Fruit fly (Drosophila melanogaster) S2 (cell line): Measurements from ENCODE around the gene Herp.

ENCODE experiments used
- CG8478 ChIP-seq: fragments of >200 bp; optimal IDR thresholded peaks from 2 replicates; lab custom pipeline; 2018
- CTCF ChIP-seq, 2 experiments: fragments of >200 bp; optimal IDR thresholded peaks; 2 replicates each; lab custom pipeline; 2018

dm6 chr2L:7746975-7747374 is 52.9 kb downstream of the Herp start, which contains the start of gene ATPsynGL:
- no peak for TF ChIP-seq CG8478 (lab: Kevin White, UChicago)
- TF ChIP-seq CTCF (optimal IDR thresholded peaks at IDR 0.05; lab: Kevin White, UChicago) = no peak
